Worm (Caenorhabditis elegans): ENCODE results near the gene F46G10.1.
A peak's percentile ranks its signal among the peaks of the same experiment; 100 is the strongest.

Gene F46G10.1

ce11 chrX:13311641-13312423 is at the start of gene F46G10.1:
F46G10.1 (minus strand) TSS chrX:13311755.
- TF ChIP-seq lin-35 (GFP tag; optimal IDR thresholded peaks at IDR 0.05): peak in 1 of 2 experiments; percentile 22
- TF ChIP-seq ceh-90 (tag; optimal IDR thresholded peaks at IDR 0.05): no peak
- no peak for TF ChIP-seq efl-1 (optimal IDR thresholded peaks at IDR 0.05)
- TF ChIP-seq efl-1 (GFP tag; optimal IDR thresholded peaks at IDR 0.05 in 1 of 2): peak in 1 of 2 experiments; percentile 90
- peak; percentile 55 for TF ChIP-seq elt-2 (tag; optimal IDR thresholded peaks at IDR 0.05)
- TF ChIP-seq lir-3 (tag; optimal IDR thresholded peaks at IDR 0.05; ENCODE audit: poor library complexity): no peak

ce11 chrX:13360632-13361031 is 49.1 kb upstream of the F46G10.1 start:
- TF ChIP-seq nhr-76 (tag; optimal IDR thresholded peaks at IDR 0.05): no peak
- no peak for TF ChIP-seq ceh-8 (GFP tag; optimal IDR thresholded peaks at IDR 0.05)
- TF ChIP-seq hpl-2 (GFP tag; optimal IDR thresholded peaks at IDR 0.05): no peak
- peak; percentile 35 for TF ChIP-seq nhr-20 (tag; optimal IDR thresholded peaks at IDR 0.05)
- no peak for TF ChIP-seq zip-4 (GFP tag; optimal IDR thresholded peaks at IDR 0.05)
- TF ChIP-seq lin-35 (GFP tag; optimal IDR thresholded peaks at IDR 0.05): peak in 1 of 2 experiments; percentile 50
- TF ChIP-seq elt-2 (tag; optimal IDR thresholded peaks at IDR 0.05): peak; percentile 84
- peak; percentile 23 for TF ChIP-seq nhr-71 (tag; optimal IDR thresholded peaks at IDR 0.05)
- TF ChIP-seq aha-1 (tag; optimal IDR thresholded peaks at IDR 0.05): no peak
- no peak for TF ChIP-seq hlh-17 (GFP tag; optimal IDR thresholded peaks at IDR 0.05; ENCODE audit: borderline replicate concordance)
- peak; percentile 14; the same call in 1 of the 2 replicates for TF ChIP-seq nhr-19 (GFP tag; conservative IDR thresholded peaks at IDR 0.05)
- no peak for TF ChIP-seq efl-3 (GFP tag; optimal IDR thresholded peaks at IDR 0.05)
- TF ChIP-seq lin-14 (GFP tag; optimal IDR thresholded peaks at IDR 0.05): peak; percentile 6

- no peak for TF ChIP-seq C04F5.9 (tag; optimal IDR thresholded peaks at IDR 0.05)
- no peak for TF ChIP-seq zag-1 (tag; optimal IDR thresholded peaks at IDR 0.05)
- TF ChIP-seq hlh-4 (tag; optimal IDR thresholded peaks at IDR 0.05): no peak
- peak; percentile 49 for TF ChIP-seq lin-14 (GFP tag; optimal IDR thresholded peaks at IDR 0.05)
- no peak for TF ChIP-seq snpc-4 (tag; optimal IDR thresholded peaks at IDR 0.05)
- TF ChIP-seq ztf-11 (tag; optimal IDR thresholded peaks at IDR 0.05): no peak
- no peak for TF ChIP-seq fos-1 (tag; optimal IDR thresholded peaks at IDR 0.05)
- no peak for TF ChIP-seq pag-3 (tag; optimal IDR thresholded peaks at IDR 0.05; ENCODE audit: borderline replicate concordance, insufficient read depth)
- TF ChIP-seq lir-3 (tag; optimal IDR thresholded peaks at IDR 0.05; ENCODE audit: poor library complexity): no peak
- no peak for TF ChIP-seq nhr-47 (tag; optimal IDR thresholded peaks at IDR 0.05)
- no peak for TF ChIP-seq unc-86 (tag; optimal IDR thresholded peaks at IDR 0.05)
- no peak for TF ChIP-seq irx-1 (tag; optimal IDR thresholded peaks at IDR 0.05)
- TF ChIP-seq mab-9 (GFP tag; IDR thresholded peaks at IDR 0.05): no peak
- TF ChIP-seq nhr-85 (tag): peak; percentile 40
- TF ChIP-seq dsc-1 (tag; optimal IDR thresholded peaks at IDR 0.05): no peak
- no peak for TF ChIP-seq ceh-88 (GFP tag; IDR thresholded peaks at IDR 0.05)
- TF ChIP-seq C34B4.2 (tag; optimal IDR thresholded peaks at IDR 0.05): no peak
- TF ChIP-seq fkh-10 (GFP tag; optimal IDR thresholded peaks at IDR 0.05): no peak
- TF ChIP-seq unc-130 (tag; optimal IDR thresholded peaks at IDR 0.05): no peak
- TF ChIP-seq Y116A8C.19 (tag; optimal IDR thresholded peaks at IDR 0.05; ENCODE audit: borderline replicate concordance): no peak
- no peak for TF ChIP-seq skn-1 (tag; optimal IDR thresholded peaks at IDR 0.05)
- TF ChIP-seq lin-13 (GFP tag; optimal IDR thresholded peaks at IDR 0.05): no peak
- TF ChIP-seq lin-39 (tag; optimal IDR thresholded peaks at IDR 0.05): no peak
- TF ChIP-seq nhr-12 (tag; optimal IDR thresholded peaks at IDR 0.05): no peak
- TF ChIP-seq lsy-2 (tag; optimal IDR thresholded peaks at IDR 0.05): no peak
- TF ChIP-seq sup-37 (GFP tag; optimal IDR thresholded peaks at IDR 0.05): no peak
- no peak for TF ChIP-seq blmp-1 (tag; optimal IDR thresholded peaks at IDR 0.05)
- TF ChIP-seq C16A3.4 (tag; optimal IDR thresholded peaks at IDR 0.05): no peak
- TF ChIP-seq tbx-2 (tag; optimal IDR thresholded peaks at IDR 0.05): no peak
- no peak for TF ChIP-seq jun-1 (tag; optimal IDR thresholded peaks at IDR 0.05)
- no peak for TF ChIP-seq nhr-76 (tag; optimal IDR thresholded peaks at IDR 0.05)
- no peak for TF ChIP-seq egl-13 (tag; optimal IDR thresholded peaks at IDR 0.05)
- TF ChIP-seq sox-4 (tag; optimal IDR thresholded peaks at IDR 0.05): no peak
- no peak for TF ChIP-seq unc-62 (GFP tag; optimal IDR thresholded peaks at IDR 0.05)
Measured at ce11 chrX:13359800-13360199, 48.2 kb upstream of the F46G10.1 start.
